Worm (Caenorhabditis elegans) whole organism, L1 larva: ENCODE results near the gene kin-36.

Experiments
- aha-1 ChIP-seq: fragments of 150-350 bp; optimal IDR thresholded peaks from 2 replicates; lab custom pipeline; 2014; ENCODE audit warnings: missing biosample characterization, missing genetic modification characterization
- alr-1 ChIP-seq: fragments of 200-800 bp; sonication (Bioruptor generic); optimal IDR thresholded peaks from 2 replicates; lab custom pipeline; 2018; ENCODE audit warnings: borderline replicate concordance, mild to moderate bottlenecking, missing genetic modification characterization, missing compliant biosample characterization
- elt-3 ChIP-seq, 6 experiments: fragments of 150-350 bp in 1 of 6; sonication (generic microtip); optimal IDR thresholded peaks; 2 replicates each; lab custom pipeline; 2017 to 2018; ENCODE audit warnings: missing biosample characterization in 6 of 6, missing genetic modification characterization in 6 of 6, inconsistent platforms in 1 of 6
- fos-1 ChIP-seq: fragments of 150-350 bp; optimal IDR thresholded peaks from 2 replicates; lab custom pipeline; 2014; ENCODE audit warnings: missing biosample characterization, missing genetic modification characterization
- mdl-1 ChIP-seq, 2 experiments: fragments of 150-350 bp; optimal IDR thresholded peaks; 2 replicates each; lab custom pipeline; 2014 to 2017; ENCODE audit warnings: missing biosample characterization in 2 of 2, missing genetic modification characterization in 2 of 2, inconsistent platforms in 1 of 2
- nhr-28 ChIP-seq: fragments of 150-350 bp; optimal IDR thresholded peaks from 2 replicates; lab custom pipeline; 2014; ENCODE audit warnings: missing biosample characterization, missing genetic modification characterization
- nhr-77 ChIP-seq: fragments of 150-350 bp; optimal IDR thresholded peaks from 2 replicates; lab custom pipeline; 2014; ENCODE audit warnings: missing biosample characterization, missing genetic modification characterization
- pax-3 ChIP-seq: fragments of 200-800 bp; sonication (Bioruptor generic); optimal IDR thresholded peaks from 2 replicates; lab custom pipeline; 2018; ENCODE audit warnings: mild to moderate bottlenecking, missing genetic modification characterization, moderate library complexity, missing compliant biosample characterization
- pqm-1 ChIP-seq: sonication (generic microtip); optimal IDR thresholded peaks from 3 replicates; lab custom pipeline; 2017; ENCODE audit warnings: missing biosample characterization, missing genetic modification characterization
- tbx-2 ChIP-seq: sonication (generic microtip); optimal IDR thresholded peaks from 2 replicates; lab custom pipeline; 2016; ENCODE audit warnings: missing genetic modification characterization, missing compliant biosample characterization
- xbp-1 ChIP-seq: sonication (generic microtip); optimal IDR thresholded peaks from 2 replicates; lab custom pipeline; 2016; ENCODE audit warnings: missing genetic modification characterization, missing compliant biosample characterization
- zag-1 ChIP-seq: fragments of 150-350 bp; optimal IDR thresholded peaks from 2 replicates; lab custom pipeline; 2014; ENCODE audit warnings: missing biosample characterization, missing genetic modification characterization

- TF ChIP-seq mdl-1 (tag; optimal IDR thresholded peaks at IDR 0.05; lab: Kevin White, UChicago) (no peak), elt-3 (tag; optimal IDR thresholded peaks at IDR 0.05; lab: Kevin White, UChicago) (no peak), fos-1 (no peak), zag-1 (tag; lab: Kevin White, UChicago) (no peak), aha-1 (no peak), tbx-2 (no peak), pqm-1 (tag; lab: Kevin White, UChicago) (no peak), nhr-77 (no peak), nhr-28 (tag; lab: Kevin White, UChicago) (no peak), alr-1 (tag; lab: Kevin White, UChicago) (no peak), xbp-1 (tag; lab: Kevin White, UChicago) (no peak), pax-3 (tag; lab: Kevin White, UChicago) (no peak)
These were observed 27.1 kb downstream of the kin-36 start for ce11 chrIV:4705922-4706321.
